Fruit fly (Drosophila melanogaster) whole organism, prepupa: ENCODE data around the gene Gr93d.
A peak's percentile ranks its signal among the peaks of the same experiment; 100 is the strongest.

Experiments
- CG1621 ChIP-seq: fragments of 200-800 bp; sonication (Bioruptor generic); optimal IDR thresholded peaks from 3 replicates; lab custom pipeline; 2018; ENCODE audit warnings: missing biosample characterization, mild to moderate bottlenecking, missing genetic modification characterization
- CG6276 ChIP-seq: fragments of 200-800 bp; sonication (Bioruptor generic); optimal IDR thresholded peaks from 2 replicates; lab custom pipeline; 2017; ENCODE audit warnings: missing biosample characterization, mild to moderate bottlenecking, missing genetic modification characterization
- CG8119 ChIP-seq: fragments of 200-800 bp; sonication (Bioruptor generic); IDR thresholded peaks from 3 replicates; pipeline ENCODE4 v1.3.6; 2022; ENCODE audit warnings: missing biosample characterization, missing genetic modification characterization
- Ets21C ChIP-seq: fragments of 200-800 bp; sonication (Bioruptor generic); optimal IDR thresholded peaks from 3 replicates; lab custom pipeline; 2016; ENCODE audit warnings: missing biosample characterization, missing genetic modification characterization
- Gug ChIP-seq: fragments of 200-800 bp; sonication (Bioruptor generic); IDR thresholded peaks from 2 replicates; pipeline ENCODE4 v1.3.6; 2022; ENCODE audit warnings: missing biosample characterization, missing genetic modification characterization
- Hr38 ChIP-seq: sonication (Bioruptor generic); optimal IDR thresholded peaks from 2 replicates; lab custom pipeline; 2016; ENCODE audit warnings: missing biosample characterization, missing genetic modification characterization
- fd85E ChIP-seq: fragments of 200-800 bp; sonication (Bioruptor generic); optimal IDR thresholded peaks from 3 replicates; lab custom pipeline; 2016; ENCODE audit warnings: missing biosample characterization, missing genetic modification characterization
- ss ChIP-seq, 2 experiments: fragments of 200-800 bp; sonication (Bioruptor generic); optimal IDR thresholded peaks; 2 replicates in 1 of 2; 3 replicates in 1 of 2; lab custom pipeline; 2017 to 2018; ENCODE audit warnings: mild to moderate bottlenecking in 2 of 2, missing biosample characterization in 2 of 2, missing genetic modification characterization in 2 of 2, moderate library complexity in 1 of 2
- svp ChIP-seq: fragments of 200-800 bp; sonication (Bioruptor generic); peaks from one replicate; lab custom pipeline; 2016; ENCODE audit warnings: missing biosample characterization, missing genetic modification characterization

- TF ChIP-seq ss (GFP tag; optimal IDR thresholded peaks at IDR 0.05; lab: Kevin White, UChicago) (no peak), CG1621 (peak; percentile 31), svp (GFP tag; lab: Kevin White, UChicago) (peak; percentile 93), fd85E (GFP tag; lab: Kevin White, UChicago) (no peak), Gug (no peak), Hr38 (GFP tag; lab: Kevin White, UChicago) (no peak), CG8119 (GFP tag; lab: Robert Waterston, UW) (no peak), Ets21C (GFP tag; lab: Kevin White, UChicago) (no peak), CG6276 (GFP tag; lab: Kevin White, UChicago) (no peak)
Measured at dm6 chr3R:21829487-21829957, 16.9 kb downstream of the Gr93d start.
